Fruit fly (Drosophila melanogaster): ENCODE measurements around the gene Tet.

Tet gene

dm6 chr3L:2817872-2818271 lies 61.1 kb downstream of the Tet start:
- TF ChIP-seq psq (GFP tag; optimal IDR thresholded peaks at IDR 0.05) (peak; percentile 85), dsf (GFP tag; optimal IDR thresholded peaks at IDR 0.05; ENCODE audit: borderline replicate concordance) (no peak), brk (GFP tag; optimal IDR thresholded peaks at IDR 0.05) (no peak), Rel (GFP tag; optimal IDR thresholded peaks at IDR 0.05) (peak; percentile 18), Rel (tag; optimal IDR thresholded peaks at IDR 0.05) (no peak), Vsx2 (GFP tag; optimal IDR thresholded peaks at IDR 0.05; ENCODE audit: partially characterized antibody) (no peak), Sp1 (GFP tag; optimal IDR thresholded peaks at IDR 0.05) (peak; percentile 15), woc (GFP tag; optimal IDR thresholded peaks at IDR 0.05) (no peak), GATAd (GFP tag; optimal IDR thresholded peaks at IDR 0.05) (no peak)

- TF ChIP-seq Hr78 (GFP tag; optimal IDR thresholded peaks at IDR 0.05) = no peak
- TF ChIP-seq Jra (GFP tag; optimal IDR thresholded peaks at IDR 0.05) = no peak
- TF ChIP-seq foxo (GFP tag; optimal IDR thresholded peaks at IDR 0.05) = no peak
- TF ChIP-seq Sp1 (GFP tag; optimal IDR thresholded peaks at IDR 0.05) = no peak
- no peak for TF ChIP-seq GATAd (GFP tag; optimal IDR thresholded peaks at IDR 0.05)
- no peak for TF ChIP-seq fru (GFP tag; optimal IDR thresholded peaks at IDR 0.05)
- TF ChIP-seq lola (GFP tag; optimal IDR thresholded peaks at IDR 0.05) = no peak
- TF ChIP-seq Dif (GFP tag; optimal IDR thresholded peaks at IDR 0.05; ENCODE audit: partially characterized antibody) = no peak
- TF ChIP-seq CG32264 (GFP tag; optimal IDR thresholded peaks at IDR 0.05) = no peak
These were observed 62.3 kb downstream of the Tet start for dm6 chr3L:2816655-2817054.

- no peak for TF ChIP-seq dl (GFP tag; optimal IDR thresholded peaks at IDR 0.05; ENCODE audit: insufficient read depth in 1 of 2, partially characterized antibody in 2 of 2)
- no peak for TF ChIP-seq Rel (GFP tag; optimal IDR thresholded peaks at IDR 0.05)
- peak; percentile 6 for TF ChIP-seq Rel (tag; optimal IDR thresholded peaks at IDR 0.05)
These were observed 69.2 kb downstream of the Tet start for dm6 chr3L:2809767-2810166.

dm6 chr3L:2808278-2808892 lies 70.6 kb downstream of the Tet start:
- TF ChIP-seq Hr83 (GFP tag; optimal IDR thresholded peaks at IDR 0.05; ENCODE audit: poor library complexity, severe bottlenecking) (no peak), dl (GFP tag; optimal IDR thresholded peaks at IDR 0.05; ENCODE audit: insufficient read depth in 1 of 2, partially characterized antibody in 2 of 2) (peak; percentile 5 to 28), Mio (GFP tag; optimal IDR thresholded peaks at IDR 0.05) (no peak), rgr (GFP tag; optimal IDR thresholded peaks at IDR 0.05) (peak; percentile 46), psq (GFP tag; optimal IDR thresholded peaks at IDR 0.05) (peak; percentile 98), usp (GFP tag; optimal IDR thresholded peaks at IDR 0.05) (no peak), OdsH (GFP tag; optimal IDR thresholded peaks at IDR 0.05) (peak; percentile 46), foxo (GFP tag; optimal IDR thresholded peaks at IDR 0.05) (peak in 1 of 2 experiments; percentile 39), Hr78 (GFP tag; optimal IDR thresholded peaks at IDR 0.05) (no peak), woc (GFP tag; optimal IDR thresholded peaks at IDR 0.05) (peak; percentile 56), h (GFP tag; optimal IDR thresholded peaks at IDR 0.05) (peak; percentile 27), sv (GFP tag; optimal IDR thresholded peaks at IDR 0.05) (no peak), Sp1 (GFP tag; optimal IDR thresholded peaks at IDR 0.05) (peak; percentile 52), Dif (GFP tag; optimal IDR thresholded peaks at IDR 0.05; ENCODE audit: partially characterized antibody) (peak; percentile 40), HLH106 (tag; optimal IDR thresholded peaks at IDR 0.05) (peak; percentile 34), lola (GFP tag; optimal IDR thresholded peaks at IDR 0.05) (no peak), CG32264 (GFP tag; optimal IDR thresholded peaks at IDR 0.05) (no peak), Myc (optimal IDR thresholded peaks at IDR 0.05) (no peak), CG9705 (GFP tag; optimal IDR thresholded peaks at IDR 0.05) (no peak), tai (GFP tag; optimal IDR thresholded peaks at IDR 0.05) (no peak), GATAd (GFP tag; optimal IDR thresholded peaks at IDR 0.05) (no peak), fru (GFP tag; optimal IDR thresholded peaks at IDR 0.05) (peak; percentile 43), Dfd (GFP tag; optimal IDR thresholded peaks at IDR 0.05) (no peak), brk (GFP tag; optimal IDR thresholded peaks at IDR 0.05) (peak; percentile 53), CrebA (GFP tag; optimal IDR thresholded peaks at IDR 0.05; ENCODE audit: borderline replicate concordance) (peak; percentile 76), jim (GFP tag; optimal IDR thresholded peaks at IDR 0.05) (peak; percentile 43), br (GFP tag; optimal IDR thresholded peaks at IDR 0.05) (peak; percentile 50), Hnf4 (GFP tag; optimal IDR thresholded peaks at IDR 0.05) (peak; percentile 2), dmrt93B (GFP tag; optimal IDR thresholded peaks at IDR 0.05) (no peak), sage (GFP tag; optimal IDR thresholded peaks at IDR 0.05) (peak; percentile 1), N (GFP tag; optimal IDR thresholded peaks at IDR 0.05) (no peak), Abd-B (GFP tag; optimal IDR thresholded peaks at IDR 0.05) (no peak), Vsx2 (GFP tag; optimal IDR thresholded peaks at IDR 0.05; ENCODE audit: partially characterized antibody) (peak; percentile 84), dsf (GFP tag; optimal IDR thresholded peaks at IDR 0.05; ENCODE audit: borderline replicate concordance) (no peak), Rel (GFP tag; optimal IDR thresholded peaks at IDR 0.05) (peak; percentile 59), Rel (tag; optimal IDR thresholded peaks at IDR 0.05) (peak; percentile 25), Jra (GFP tag; optimal IDR thresholded peaks at IDR 0.05) (no peak), pan (optimal IDR thresholded peaks at IDR 0.05) (no peak), ey (GFP tag; optimal IDR thresholded peaks at IDR 0.05) (peak; percentile 36)

All from whole organism, wandering third instar larva.